Worm (Caenorhabditis elegans): ENCODE results near the gene fbxa-48.

fbxa-48 gene

ce11 chrIII:2240471-2240870 lies 31.5 kb downstream of the fbxa-48 start, which contains the start of gene srz-56:
TSS of gene srz-56 (plus strand) at chrIII:2240771.
- TF ChIP-seq nhr-21 (tag; optimal IDR thresholded peaks at IDR 0.05) (no peak), dmd-4 (tag; optimal IDR thresholded peaks at IDR 0.05) (no peak), C34F6.9 (tag; optimal IDR thresholded peaks at IDR 0.05) (no peak), ztf-1 (GFP tag; conservative IDR thresholded peaks at IDR 0.05) (no peak), ama-1 (optimal IDR thresholded peaks at IDR 0.05) (no peak), nhr-23 (tag; optimal IDR thresholded peaks at IDR 0.05) (no peak), unc-39 (tag; optimal IDR thresholded peaks at IDR 0.05) (no peak), nhr-11 (tag; optimal IDR thresholded peaks at IDR 0.05) (no peak), zag-1 (tag; optimal IDR thresholded peaks at IDR 0.05) (no peak), ZK546.5 (tag; optimal IDR thresholded peaks at IDR 0.05) (no peak), mdl-1 (tag; optimal IDR thresholded peaks at IDR 0.05) (no peak), mab-5 (tag; optimal IDR thresholded peaks at IDR 0.05) (no peak), blmp-1 (tag; optimal IDR thresholded peaks at IDR 0.05; ENCODE audit: insufficient read depth) (no peak), nhr-6 (tag; optimal IDR thresholded peaks at IDR 0.05) (no peak), sma-3 (GFP tag; optimal IDR thresholded peaks at IDR 0.05) (no peak), lin-11 (tag; optimal IDR thresholded peaks at IDR 0.05) (no peak), lsy-2 (tag; optimal IDR thresholded peaks at IDR 0.05) (no peak), nhr-237 (tag; optimal IDR thresholded peaks at IDR 0.05) (no peak), snpc-4 (tag; optimal IDR thresholded peaks at IDR 0.05) (no peak), aly-2 (tag; optimal IDR thresholded peaks at IDR 0.05) (no peak)

- TF ChIP-seq zag-1 (tag; optimal IDR thresholded peaks at IDR 0.05) (no peak), fos-1 (tag; optimal IDR thresholded peaks at IDR 0.05) (peak; percentile 89), nhr-129 (tag; optimal IDR thresholded peaks at IDR 0.05) (no peak), ztf-1 (GFP tag; conservative IDR thresholded peaks at IDR 0.05) (no peak), crh-2 (tag; optimal IDR thresholded peaks at IDR 0.05) (no peak), nhr-10 (tag; optimal IDR thresholded peaks at IDR 0.05) (no peak)
Measured at ce11 chrIII:2239587-2240144, 32.3 kb downstream of the fbxa-48 start, which contains the start of gene C39B5.10. TSS of gene C39B5.10 (minus strand) at chrIII:2239637.

- TF ChIP-seq alr-1 (tag; optimal IDR thresholded peaks at IDR 0.05) (no peak), ama-1 (optimal IDR thresholded peaks at IDR 0.05) (no peak)
Measured at ce11 chrIII:2234192-2234934, 37.6 kb downstream of the fbxa-48 start, which contains the start of gene C39B5.2. TSS of gene C39B5.2 (plus strand) at chrIII:2234884.

- TF ChIP-seq ztf-4 (tag; optimal IDR thresholded peaks at IDR 0.05) (no peak), F13H6.1 (tag; optimal IDR thresholded peaks at IDR 0.05) (no peak), nhr-129 (tag; optimal IDR thresholded peaks at IDR 0.05) (no peak), elt-1 (tag; optimal IDR thresholded peaks at IDR 0.05) (no peak), gmeb-1 (tag; optimal IDR thresholded peaks at IDR 0.05) (no peak), ztf-1 (GFP tag; conservative IDR thresholded peaks at IDR 0.05) (no peak), C34F6.9 (tag; optimal IDR thresholded peaks at IDR 0.05) (no peak), blmp-1 (tag; optimal IDR thresholded peaks at IDR 0.05; ENCODE audit: insufficient read depth) (no peak), ceh-82 (tag; optimal IDR thresholded peaks at IDR 0.05) (no peak), nhr-237 (tag; optimal IDR thresholded peaks at IDR 0.05) (no peak), skn-1 (tag; optimal IDR thresholded peaks at IDR 0.05) (no peak)
Measured at ce11 chrIII:2233399-2233798, 38.6 kb downstream of the fbxa-48 start.

- TF ChIP-seq mdl-1 (tag; optimal IDR thresholded peaks at IDR 0.05): no peak
- TF ChIP-seq dmd-4 (tag; optimal IDR thresholded peaks at IDR 0.05): no peak
- no peak for TF ChIP-seq unc-62 (GFP tag; optimal IDR thresholded peaks at IDR 0.05)
- TF ChIP-seq ZK546.5 (tag; optimal IDR thresholded peaks at IDR 0.05): no peak
- no peak for TF ChIP-seq ceh-16 (tag; optimal IDR thresholded peaks at IDR 0.05)
- TF ChIP-seq nhr-77 (tag; optimal IDR thresholded peaks at IDR 0.05): no peak
- no peak for TF ChIP-seq sem-4 (tag; optimal IDR thresholded peaks at IDR 0.05)
- TF ChIP-seq unc-55 (GFP tag; optimal IDR thresholded peaks at IDR 0.05): no peak
- TF ChIP-seq sma-3 (GFP tag; optimal IDR thresholded peaks at IDR 0.05): no peak
- TF ChIP-seq lin-11 (tag; optimal IDR thresholded peaks at IDR 0.05): no peak
Measured at ce11 chrIII:2232360-2232759, 39.6 kb downstream of the fbxa-48 start, which contains the start of gene fbxa-47. TSS of gene fbxa-47 (minus strand) at chrIII:2232460.

Data from whole organism, L2 larva.